Worm (Caenorhabditis elegans): ENCODE results near the gene lgx-1.

lgx-1 gene

ce11 chrX:5517844-5518243 is 20.5 kb downstream of the lgx-1 start:
- TF ChIP-seq sox-4 (tag; optimal IDR thresholded peaks at IDR 0.05) (no peak), nhr-71 (tag; optimal IDR thresholded peaks at IDR 0.05) (peak; percentile 17), lin-35 (GFP tag; optimal IDR thresholded peaks at IDR 0.05) (no peak), pag-3 (tag; optimal IDR thresholded peaks at IDR 0.05; ENCODE audit: borderline replicate concordance, insufficient read depth) (no peak), fos-1 (tag; optimal IDR thresholded peaks at IDR 0.05) (no peak), ama-1 (optimal IDR thresholded peaks at IDR 0.05) (no peak), unc-86 (tag; optimal IDR thresholded peaks at IDR 0.05) (no peak), fkh-8 (tag; optimal IDR thresholded peaks at IDR 0.05) (peak; percentile 28), nhr-77 (tag; optimal IDR thresholded peaks at IDR 0.05) (no peak), nhr-84 (tag; optimal IDR thresholded peaks at IDR 0.05) (no peak), hpl-2 (GFP tag; optimal IDR thresholded peaks at IDR 0.05) (no peak), nhr-85 (tag) (peak; percentile 81), pqm-1 (tag; optimal IDR thresholded peaks at IDR 0.05) (no peak), rnt-1 (tag; optimal IDR thresholded peaks at IDR 0.05) (no peak), unc-130 (tag; optimal IDR thresholded peaks at IDR 0.05) (no peak), elt-3 (tag; optimal IDR thresholded peaks at IDR 0.05) (no peak), ets-5 (GFP tag; IDR thresholded peaks at IDR 0.05) (no peak), fkh-10 (GFP tag; optimal IDR thresholded peaks at IDR 0.05) (no peak), egl-13 (tag; optimal IDR thresholded peaks at IDR 0.05) (no peak), zip-4 (GFP tag; optimal IDR thresholded peaks at IDR 0.05) (peak; percentile 24), dpl-1 (GFP tag; optimal IDR thresholded peaks at IDR 0.05) (peak in 1 of 3 experiments; percentile 1), F16B12.6 (tag; optimal IDR thresholded peaks at IDR 0.05) (no peak), nhr-90 (tag; optimal IDR thresholded peaks at IDR 0.05; ENCODE audit: poor library complexity) (no peak), efl-1 (optimal IDR thresholded peaks at IDR 0.05) (no peak), efl-1 (GFP tag; optimal IDR thresholded peaks at IDR 0.05 in 1 of 2) (peak in 1 of 2 experiments; percentile 2), zag-1 (tag; optimal IDR thresholded peaks at IDR 0.05) (no peak), hlh-17 (GFP tag; optimal IDR thresholded peaks at IDR 0.05; ENCODE audit: borderline replicate concordance) (no peak), ztf-11 (tag; optimal IDR thresholded peaks at IDR 0.05) (no peak), nhr-237 (tag; optimal IDR thresholded peaks at IDR 0.05) (no peak), C04F5.9 (tag; optimal IDR thresholded peaks at IDR 0.05) (no peak), snu-23 (GFP tag; optimal IDR thresholded peaks at IDR 0.05) (peak; percentile 4), swsn-7 (tag; optimal IDR thresholded peaks at IDR 0.05) (no peak), tlp-1 (tag; optimal IDR thresholded peaks at IDR 0.05) (no peak), lin-13 (GFP tag; optimal IDR thresholded peaks at IDR 0.05) (no peak), lin-14 (GFP tag; optimal IDR thresholded peaks at IDR 0.05) (peak; percentile 55), unc-30 (tag; optimal IDR thresholded peaks at IDR 0.05) (no peak), ceh-8 (GFP tag; optimal IDR thresholded peaks at IDR 0.05) (no peak), jun-1 (tag; optimal IDR thresholded peaks at IDR 0.05) (peak; percentile 9), skn-1 (tag; optimal IDR thresholded peaks at IDR 0.05) (no peak), unc-62 (GFP tag; optimal IDR thresholded peaks at IDR 0.05) (no peak), nhr-20 (tag; optimal IDR thresholded peaks at IDR 0.05) (peak; percentile 6), lsy-2 (tag; optimal IDR thresholded peaks at IDR 0.05) (no peak), egl-27 (tag; optimal IDR thresholded peaks at IDR 0.05) (no peak), nhr-76 (tag; optimal IDR thresholded peaks at IDR 0.05) (no peak), ztf-4 (tag; optimal IDR thresholded peaks at IDR 0.05) (no peak), ceh-88 (GFP tag; IDR thresholded peaks at IDR 0.05) (no peak), mep-1 (tag; optimal IDR thresholded peaks at IDR 0.05) (no peak), tbx-2 (tag; optimal IDR thresholded peaks at IDR 0.05) (no peak), blmp-1 (tag; optimal IDR thresholded peaks at IDR 0.05) (peak; percentile 20), lin-39 (tag; optimal IDR thresholded peaks at IDR 0.05) (no peak), C34B4.2 (tag; optimal IDR thresholded peaks at IDR 0.05) (no peak), nhr-19 (GFP tag; conservative IDR thresholded peaks at IDR 0.05) (no peak)

All from whole organism, L1 larva.